Worm (Caenorhabditis elegans) whole organism, young adult: ENCODE data around the gene sde-2.
A peak's percentile ranks its signal among the peaks of the same experiment; 100 is the strongest.

Experiments used
- B0019.2 ChIP-seq: fragments of 200-800 bp; sonication (Bioruptor generic); conservative IDR thresholded peaks from 2 replicates; pipeline ENCODE4 v1.3.6; 2022; ENCODE audit warnings: missing genetic modification reagents, missing genetic modification characterization, missing compliant biosample characterization
- D2030.7 ChIP-seq: fragments of 200-800 bp; sonication (Bioruptor generic); IDR thresholded peaks from 2 replicates; pipeline ENCODE4 v1.3.6; 2022; ENCODE audit warnings: missing genetic modification reagents, missing genetic modification characterization, missing compliant biosample characterization
- F10E7.11 ChIP-seq: sonication (generic microtip); optimal IDR thresholded peaks from 2 replicates; lab custom pipeline; 2017; ENCODE audit warnings: mild to moderate bottlenecking, missing genetic modification characterization, moderate library complexity, missing compliant biosample characterization
- F33H1.4 ChIP-seq: fragments of 200-800 bp; sonication (Bioruptor generic); IDR thresholded peaks from 2 replicates; pipeline ENCODE4 v1.3.6; 2022; ENCODE audit warnings: missing genetic modification reagents, missing genetic modification characterization, missing compliant biosample characterization
- F37B4.10 ChIP-seq: fragments of 200-800 bp; sonication (Bioruptor generic); IDR thresholded peaks from 2 replicates; pipeline ENCODE4 v1.3.6; 2022; ENCODE audit warnings: missing genetic modification characterization, missing compliant biosample characterization
- F52B5.7 ChIP-seq: sonication (generic microtip); optimal IDR thresholded peaks from 2 replicates; lab custom pipeline; 2016; ENCODE audit warnings: mild to moderate bottlenecking, missing genetic modification characterization, missing compliant biosample characterization
- Y79H2A.3 ChIP-seq: fragments of 200-800 bp; sonication (Bioruptor generic); conservative IDR thresholded peaks from 2 replicates; pipeline ENCODE4 v1.3.6; 2022; ENCODE audit warnings: missing genetic modification reagents, missing genetic modification characterization, missing compliant biosample characterization
- Y95B8A.8 ChIP-seq: fragments of 200-800 bp; sonication (Bioruptor generic); IDR thresholded peaks from 2 replicates; pipeline ENCODE4 v1.3.6; 2022; ENCODE audit warnings: missing genetic modification reagents, missing genetic modification characterization, missing compliant biosample characterization
- ama-1 ChIP-seq, 3 experiments: fragments of 150-350 bp in 1 of 3; sonication (generic microtip) in 2 of 3; optimal IDR thresholded peaks; 2 replicates each; lab custom pipeline; 2014 to 2018; ENCODE audit warnings: missing biosample characterization in 2 of 3, missing genetic modification characterization in 2 of 3, missing genetic modification reagents in 2 of 3
- aptf-2 ChIP-seq: fragments of 200-800 bp; sonication (Bioruptor generic); conservative IDR thresholded peaks from 2 replicates; pipeline ENCODE4 v1.3.6; 2022; ENCODE audit warnings: missing genetic modification reagents, missing genetic modification characterization, missing compliant biosample characterization
- aptf-3 ChIP-seq: fragments of 200-800 bp; sonication (Bioruptor generic); IDR thresholded peaks from 2 replicates; pipeline ENCODE4 v1.3.6; 2022; ENCODE audit warnings: missing genetic modification characterization, missing compliant biosample characterization
- atf-7 ChIP-seq: sonication (generic microtip); optimal IDR thresholded peaks from 2 replicates; lab custom pipeline; 2017; ENCODE audit warnings: mild to moderate bottlenecking, missing genetic modification characterization, missing compliant biosample characterization
- athp-1 ChIP-seq: sonication (generic microtip); optimal IDR thresholded peaks from 2 replicates; lab custom pipeline; 2017; ENCODE audit warnings: mild to moderate bottlenecking, missing genetic modification characterization, missing compliant biosample characterization
- bed-1 ChIP-seq: fragments of 200-800 bp; sonication (Bioruptor generic); IDR thresholded peaks from 2 replicates; pipeline ENCODE4 v1.3.6; 2022; ENCODE audit warnings: missing genetic modification reagents, missing genetic modification characterization, missing compliant biosample characterization
- bed-2 ChIP-seq: fragments of 200-800 bp; sonication (Bioruptor generic); IDR thresholded peaks from 2 replicates; pipeline ENCODE4 v1.3.6; 2022; ENCODE audit warnings: missing genetic modification reagents, missing genetic modification characterization, missing compliant biosample characterization
- ceh-40 ChIP-seq: fragments of 200-800 bp; sonication (Bioruptor generic); IDR thresholded peaks from 2 replicates; pipeline ENCODE4 v1.3.6; 2022; ENCODE audit warnings: missing genetic modification characterization, missing compliant biosample characterization
- ceh-58 ChIP-seq: fragments of 200-800 bp; sonication (Bioruptor generic); IDR thresholded peaks from 2 replicates; pipeline ENCODE4 v1.3.6; 2022; ENCODE audit warnings: missing genetic modification characterization, missing compliant biosample characterization
- die-1 ChIP-seq: sonication (generic microtip); optimal IDR thresholded peaks from 2 replicates; lab custom pipeline; 2016; ENCODE audit warnings: missing genotype, mild to moderate bottlenecking, missing genetic modification characterization, missing compliant biosample characterization
- dpff-1 ChIP-seq: sonication (generic microtip); optimal IDR thresholded peaks from 2 replicates; lab custom pipeline; 2017; ENCODE audit warnings: mild to moderate bottlenecking, missing genetic modification characterization, missing compliant biosample characterization
- egrh-3 ChIP-seq: fragments of 200-800 bp; sonication (Bioruptor generic); IDR thresholded peaks from 2 replicates; pipeline ENCODE4 v1.3.6; 2022; ENCODE audit warnings: missing genetic modification reagents, missing genetic modification characterization, missing compliant biosample characterization
- hlh-26 ChIP-seq: fragments of 200-800 bp; sonication (Bioruptor generic); conservative IDR thresholded peaks from 2 replicates; pipeline ENCODE4 v1.3.6; 2022; ENCODE audit warnings: missing genetic modification reagents, missing genetic modification characterization, missing compliant biosample characterization
- hsf-1 ChIP-seq: fragments of 200-800 bp; sonication (Bioruptor generic); IDR thresholded peaks from 2 replicates; pipeline ENCODE4 v1.3.6; 2022; ENCODE audit warnings: missing genetic modification reagents, missing genetic modification characterization, missing compliant biosample characterization
- let-526 ChIP-seq: fragments of 200-800 bp; sonication (Bioruptor generic); IDR thresholded peaks from 2 replicates; pipeline ENCODE4 v1.3.6; 2022; ENCODE audit warnings: missing genetic modification reagents, missing genetic modification characterization, missing compliant biosample characterization
- let-607 ChIP-seq, 2 experiments: fragments of 200-800 bp in 1 of 2; sonication (Bioruptor generic) in 1 of 2; sonication (generic microtip) in 1 of 2; optimal IDR thresholded peaks; 2 replicates each; lab custom pipeline; 2016 to 2018; ENCODE audit warnings: mild to moderate bottlenecking in 2 of 2, missing compliant biosample characterization in 2 of 2, missing genetic modification characterization in 2 of 2, moderate library complexity in 2 of 2, missing genotype in 1 of 2
- lin-26 ChIP-seq: fragments of 200-800 bp; sonication (Bioruptor generic); IDR thresholded peaks from 2 replicates; pipeline ENCODE4 v1.3.6; 2022; ENCODE audit warnings: missing genetic modification reagents, missing genetic modification characterization, missing compliant biosample characterization
- lin-40 ChIP-seq: sonication (generic microtip); optimal IDR thresholded peaks from 2 replicates; lab custom pipeline; 2016; ENCODE audit warnings: missing genetic modification characterization, mild to moderate bottlenecking, missing compliant biosample characterization, missing genotype, missing genetic modification reagents
- lin-54 ChIP-seq: fragments of 200-800 bp; sonication (Bioruptor generic); optimal IDR thresholded peaks from 2 replicates; lab custom pipeline; 2018; ENCODE audit warnings: mild to moderate bottlenecking, missing genetic modification characterization, missing compliant biosample characterization
- madf-6 ChIP-seq: fragments of 200-800 bp; sonication (Bioruptor generic); IDR thresholded peaks from 2 replicates; pipeline ENCODE4 v1.3.6; 2022; ENCODE audit warnings: missing genetic modification reagents, missing genetic modification characterization, missing compliant biosample characterization
- madf-8 ChIP-seq: fragments of 200-800 bp; sonication (Bioruptor generic); conservative IDR thresholded peaks from 2 replicates; pipeline ENCODE4 v1.3.6; 2022; ENCODE audit warnings: missing genetic modification reagents, missing genetic modification characterization, missing compliant biosample characterization
- mcd-1 ChIP-seq: fragments of 200-800 bp; sonication (Bioruptor generic); IDR thresholded peaks from 2 replicates; pipeline ENCODE4 v1.3.6; 2022; ENCODE audit warnings: missing genetic modification reagents, missing genetic modification characterization, missing compliant biosample characterization
- mes-4 ChIP-seq: sonication (generic microtip); optimal IDR thresholded peaks from 2 replicates; lab custom pipeline; 2016; ENCODE audit warnings: missing genotype, missing genetic modification characterization, missing compliant biosample characterization
- mxl-1 ChIP-seq: sonication (generic microtip); optimal IDR thresholded peaks from 2 replicates; lab custom pipeline; 2016; ENCODE audit warnings: missing genetic modification characterization, missing compliant biosample characterization
- nfyb-1 ChIP-seq: fragments of 200-800 bp; sonication (Bioruptor generic); IDR thresholded peaks from 2 replicates; pipeline ENCODE4 v1.3.6; 2022; ENCODE audit warnings: missing genetic modification reagents, missing genetic modification characterization, missing compliant biosample characterization
- nhr-27 ChIP-seq: fragments of 200-800 bp; sonication (Bioruptor generic); optimal IDR thresholded peaks from 2 replicates; lab custom pipeline; 2018; ENCODE audit warnings: mild to moderate bottlenecking, missing genetic modification characterization, moderate library complexity, missing compliant biosample characterization
- nhr-80 ChIP-seq: sonication (generic microtip); optimal IDR thresholded peaks from 2 replicates; lab custom pipeline; 2016; ENCODE audit warnings: missing genetic modification characterization, missing compliant biosample characterization
- nhr-90 ChIP-seq: sonication (generic microtip); optimal IDR thresholded peaks from 2 replicates; lab custom pipeline; 2016; ENCODE audit warnings: missing genotype, mild to moderate bottlenecking, missing genetic modification characterization, missing compliant biosample characterization
- pbrm-1 ChIP-seq: fragments of 200-800 bp; sonication (Bioruptor generic); IDR thresholded peaks from 2 replicates; pipeline ENCODE4 v1.3.6; 2022; ENCODE audit warnings: missing genetic modification reagents, missing genetic modification characterization, missing compliant biosample characterization
- pha-4 ChIP-seq: fragments of 150-350 bp; sonication (generic microtip); optimal IDR thresholded peaks from 2 replicates; lab custom pipeline; 2014; ENCODE audit warnings: missing biosample characterization, missing genetic modification reagents, missing genetic modification characterization
- rcor-1 ChIP-seq: fragments of 200-800 bp; sonication (Bioruptor generic); IDR thresholded peaks from 2 replicates; pipeline ENCODE4 v1.3.6; 2022; ENCODE audit warnings: missing genetic modification reagents, missing genetic modification characterization, missing compliant biosample characterization
- rpc-1 ChIP-seq, 2 experiments: fragments of 150-350 bp in 1 of 2; sonication (generic microtip) in 1 of 2; optimal IDR thresholded peaks; 2 replicates each; lab custom pipeline; 2014 to 2018; ENCODE audit warnings: missing biosample characterization in 1 of 2, missing genetic modification characterization in 1 of 2, missing genetic modification reagents in 1 of 2, missing genotype in 1 of 2
- sea-2 ChIP-seq: fragments of 200-800 bp; sonication (Bioruptor generic); IDR thresholded peaks from 2 replicates; pipeline ENCODE4 v1.3.6; 2022; ENCODE audit warnings: missing genetic modification characterization, missing compliant biosample characterization
- zfh-2 ChIP-seq: fragments of 200-800 bp; sonication (Bioruptor generic); conservative IDR thresholded peaks from 2 replicates; pipeline ENCODE4 v1.3.6; 2022; ENCODE audit warnings: missing genetic modification reagents, missing genetic modification characterization, missing compliant biosample characterization
- ztf-22 ChIP-seq: fragments of 200-800 bp; sonication (Bioruptor generic); optimal IDR thresholded peaks from 2 replicates; lab custom pipeline; 2018; ENCODE audit warnings: mild to moderate bottlenecking, missing genetic modification characterization, moderate library complexity, missing compliant biosample characterization
- ztf-25 ChIP-seq: fragments of 200-800 bp; sonication (Bioruptor generic); IDR thresholded peaks from 2 replicates; pipeline ENCODE4 v1.3.6; 2022; ENCODE audit warnings: missing genetic modification reagents, missing genetic modification characterization, missing compliant biosample characterization
- ztf-3 ChIP-seq: fragments of 200-800 bp; sonication (Bioruptor generic); optimal IDR thresholded peaks from 2 replicates; lab custom pipeline; 2018; ENCODE audit warnings: mild to moderate bottlenecking, missing genetic modification characterization, missing compliant biosample characterization

sde-2 gene

DNA sequence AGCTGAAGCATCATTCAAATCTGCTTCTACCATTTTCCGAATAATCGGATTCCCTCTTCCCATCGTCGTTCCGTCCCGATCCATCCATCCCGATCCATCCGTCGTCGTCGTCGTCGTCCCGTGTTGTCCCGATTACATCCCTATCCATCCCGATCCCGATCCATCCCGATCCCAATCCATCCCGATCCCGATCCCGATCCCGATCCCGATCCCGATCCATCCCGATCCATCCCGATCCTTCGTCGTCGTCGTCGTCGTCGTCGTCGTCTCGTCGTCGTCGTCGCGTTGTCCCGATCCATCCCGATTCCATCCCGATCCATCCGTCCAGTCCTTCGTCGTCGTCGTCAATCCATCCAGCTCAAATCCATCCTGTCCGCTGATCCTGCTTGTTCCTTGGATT, 19.8 kb downstream of the sde-2 start:
- 0 out of 2 replicates have a peak, but pooled peaks have one; percentile 28 for TF ChIP-seq sea-2
- peak; percentile 71 for TF ChIP-seq zfh-2 (GFP tag; lab: Robert Waterston, UW)
- no peak for TF ChIP-seq lin-40 (tag; lab: Kevin White, UChicago)
- 0 out of 2 replicates have a peak, but pooled peaks have one; percentile 9 for TF ChIP-seq mcd-1 (GFP tag; lab: Robert Waterston, UW)
- TF ChIP-seq F52B5.7 (tag; lab: Kevin White, UChicago): no peak
- no peak for TF ChIP-seq nhr-90 (tag; lab: Kevin White, UChicago)
- TF ChIP-seq mes-4 (tag; lab: Kevin White, UChicago): no peak
- TF ChIP-seq, all 124 proteins: peak for 3

- TF ChIP-seq aptf-3 (GFP tag; lab: Robert Waterston, UW): peak; percentile 99
- TF ChIP-seq dpff-1 (tag; lab: Kevin White, UChicago): no peak
- no peak for TF ChIP-seq F37B4.10 (GFP tag; lab: Robert Waterston, UW)
- TF ChIP-seq pbrm-1 (GFP tag; lab: Robert Waterston, UW): no peak
- no peak for TF ChIP-seq atf-7
- TF ChIP-seq F52B5.7 (tag; lab: Kevin White, UChicago): no peak
- no peak for TF ChIP-seq nfyb-1
- no peak for TF ChIP-seq egrh-3 (GFP tag; lab: Robert Waterston, UW)
- 0 out of 2 replicates have a peak, but pooled peaks have one; percentile 35 for TF ChIP-seq Y79H2A.3 (GFP tag; lab: Robert Waterston, UW)
- TF ChIP-seq mxl-1 (tag; lab: Kevin White, UChicago): no peak
- TF ChIP-seq ama-1 (optimal IDR thresholded peaks at IDR 0.05; lab: Kevin White, UChicago): no peak
- no peak for TF ChIP-seq ama-1 (GFP tag; optimal IDR thresholded peaks at IDR 0.05; lab: Kevin White, UChicago)
- no peak for TF ChIP-seq lin-40 (tag; lab: Kevin White, UChicago)
- TF ChIP-seq nhr-80 (tag; lab: Kevin White, UChicago): no peak
- no peak for TF ChIP-seq B0019.2
- no peak for TF ChIP-seq pha-4 (tag; lab: Kevin White, UChicago)
- TF ChIP-seq let-526 (GFP tag; lab: Robert Waterston, UW): no peak
- TF ChIP-seq F33H1.4 (GFP tag; lab: Robert Waterston, UW): no peak
- no peak for TF ChIP-seq ceh-40 (GFP tag; lab: Robert Waterston, UW)
- no peak for TF ChIP-seq rpc-1 (optimal IDR thresholded peaks at IDR 0.05; lab: Kevin White, UChicago)
- TF ChIP-seq rpc-1 (tag; optimal IDR thresholded peaks at IDR 0.05; lab: Kevin White, UChicago): no peak
- no peak for TF ChIP-seq madf-6 (GFP tag; lab: Robert Waterston, UW)
- TF ChIP-seq hsf-1 (GFP tag; lab: Robert Waterston, UW): no peak
- no peak for TF ChIP-seq lin-54 (GFP tag; lab: Kevin White, UChicago)
- TF ChIP-seq madf-8: 0 out of 2 replicates have a peak, but pooled peaks have one; percentile 6
- TF ChIP-seq hlh-26 (GFP tag; lab: Robert Waterston, UW): no peak
- TF ChIP-seq ceh-58 (GFP tag; lab: Robert Waterston, UW): no peak
- no peak for TF ChIP-seq F10E7.11 (tag; lab: Kevin White, UChicago)
- TF ChIP-seq ztf-22 (GFP tag; lab: Kevin White, UChicago): no peak
- TF ChIP-seq let-607 (tag; optimal IDR thresholded peaks at IDR 0.05; lab: Kevin White, UChicago): no peak
- no peak for TF ChIP-seq bed-1 (GFP tag; lab: Robert Waterston, UW)
- peak; percentile 99 for TF ChIP-seq aptf-2 (GFP tag; lab: Robert Waterston, UW)
- no peak for TF ChIP-seq die-1
- TF ChIP-seq ztf-3 (GFP tag; lab: Kevin White, UChicago): no peak
- no peak for TF ChIP-seq Y95B8A.8
- TF ChIP-seq rcor-1 (GFP tag; lab: Robert Waterston, UW): peak; percentile 24; the same call in 1 of the 2 replicates
- no peak for TF ChIP-seq athp-1
- no peak for TF ChIP-seq ztf-25 (GFP tag; lab: Robert Waterston, UW)
- TF ChIP-seq bed-2: no peak
- no peak for TF ChIP-seq nhr-27 (tag; lab: Kevin White, UChicago)
- 0 out of 2 replicates have a peak, but pooled peaks have one; percentile 27 for TF ChIP-seq lin-26 (GFP tag; lab: Robert Waterston, UW)
- no peak for TF ChIP-seq D2030.7 (GFP tag; lab: Robert Waterston, UW)
These were observed 20.2 kb downstream of the sde-2 start for ce11 chrV:13647617-13648016.
